Worm (Caenorhabditis elegans): ENCODE results near the gene C28A5.1.

Gene C28A5.1

DNA sequence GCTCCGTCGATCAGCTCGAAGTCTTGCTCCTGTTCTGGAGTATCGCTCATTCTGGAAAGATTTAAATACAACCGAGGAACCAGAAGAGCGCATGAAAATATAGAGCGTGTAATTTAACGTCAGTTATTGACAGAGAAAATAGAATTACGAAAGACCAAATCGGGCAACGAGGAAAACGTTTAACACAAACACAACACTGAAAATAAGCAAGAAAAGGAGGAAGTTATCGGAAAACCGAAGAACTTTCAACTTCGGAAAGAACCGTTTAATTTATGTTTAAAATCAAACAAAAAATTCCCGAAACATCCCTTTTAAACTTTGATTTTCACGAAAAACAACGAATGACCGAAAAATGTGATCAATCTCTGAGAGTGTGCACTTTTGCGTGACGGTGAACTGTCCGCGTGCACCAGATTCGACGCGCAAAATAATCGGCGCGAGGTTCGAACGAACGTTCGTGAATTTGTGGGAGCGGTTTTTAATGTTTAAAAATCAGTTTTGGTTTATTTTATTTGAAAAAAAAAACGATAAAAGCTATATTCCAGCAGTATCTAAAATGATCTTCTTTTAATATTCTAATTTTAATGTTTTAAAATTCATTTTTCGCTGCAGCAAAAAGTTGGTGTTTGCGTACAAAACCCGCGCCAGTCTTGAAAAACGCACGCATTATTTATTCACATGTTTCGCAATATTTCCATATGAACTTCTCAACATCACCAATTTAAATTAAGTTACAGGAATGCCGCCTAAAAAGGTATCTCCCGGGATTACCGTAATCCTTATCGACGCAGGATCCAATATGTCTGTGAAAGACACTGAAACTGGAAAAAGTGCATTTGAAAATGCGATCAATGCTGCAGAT, 14.8 kb downstream of the C28A5.1 start, which contains the start of the genes R07E5.7 and cku-80:
TSS of gene R07E5.7 (minus strand) at position 51 of the 862 bp plus-strand sequence.
TSS of gene cku-80 (plus strand) at position 732 of the 862 bp plus-strand sequence.
- TF ChIP-seq him-1 (tag; optimal IDR thresholded peaks at IDR 0.05) (no peak), W03F9.2 (tag; optimal IDR thresholded peaks at IDR 0.05) (peak; percentile 73)

DNA sequence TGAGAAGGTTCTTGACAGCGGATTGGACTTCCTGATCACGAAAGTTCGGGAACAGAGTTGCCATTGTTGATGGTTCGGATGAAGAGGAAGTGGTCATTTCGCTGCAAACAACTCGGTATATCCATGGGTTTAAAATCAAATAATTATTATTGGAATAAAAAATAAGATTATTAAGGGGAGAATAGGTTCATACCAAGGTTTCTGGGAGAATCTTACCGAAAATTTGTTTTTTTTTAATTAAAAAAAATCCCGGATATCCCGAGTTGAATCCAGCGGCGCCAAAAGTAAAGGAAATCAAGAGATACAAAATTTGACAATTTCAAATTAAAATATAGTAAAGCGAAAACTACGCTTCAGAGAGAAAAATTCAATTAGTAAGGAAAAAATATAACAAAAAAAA, 16.2 kb downstream of the C28A5.1 start, which contains the start of the genes R07E5.19 and pdcd-2:
TSS of gene R07E5.19 (minus strand) at position 101 of the 400 bp plus-strand sequence.
TSS of gene pdcd-2 (minus strand) at position 102 of the 400 bp plus-strand sequence.
- TF ChIP-seq dao-5 (tag; optimal IDR thresholded peaks at IDR 0.05) (no peak), W03F9.2 (tag; optimal IDR thresholded peaks at IDR 0.05) (no peak), him-1 (tag; optimal IDR thresholded peaks at IDR 0.05) (no peak)

DNA sequence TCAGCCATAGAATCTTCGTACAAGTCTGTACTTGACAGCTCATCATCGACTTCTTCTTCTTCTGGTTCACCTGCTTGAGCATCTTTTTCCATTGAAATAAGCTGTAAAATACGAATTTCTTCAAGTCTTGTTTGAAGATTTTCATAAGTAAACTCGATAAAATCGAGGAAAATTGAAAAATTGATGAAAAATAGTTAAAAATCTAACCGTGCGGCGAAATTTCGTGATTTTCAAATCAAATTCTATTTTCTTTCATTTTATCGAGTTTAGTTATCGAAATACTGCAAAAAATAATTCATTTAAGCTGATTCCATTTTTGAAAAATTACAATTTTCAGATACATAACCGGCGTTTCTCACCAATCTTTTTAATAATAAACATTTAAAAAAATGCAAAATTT, 19.0 kb downstream of the C28A5.1 start, which contains the start of gene R07E5.11:
TSS of gene R07E5.11 (minus strand) at position 101 of the 400 bp plus-strand sequence.
- TF ChIP-seq W03F9.2 (tag; optimal IDR thresholded peaks at IDR 0.05), result no peak
- TF ChIP-seq him-1 (tag; optimal IDR thresholded peaks at IDR 0.05), result no peak
- no peak for TF ChIP-seq dao-5 (tag; optimal IDR thresholded peaks at IDR 0.05)

DNA sequence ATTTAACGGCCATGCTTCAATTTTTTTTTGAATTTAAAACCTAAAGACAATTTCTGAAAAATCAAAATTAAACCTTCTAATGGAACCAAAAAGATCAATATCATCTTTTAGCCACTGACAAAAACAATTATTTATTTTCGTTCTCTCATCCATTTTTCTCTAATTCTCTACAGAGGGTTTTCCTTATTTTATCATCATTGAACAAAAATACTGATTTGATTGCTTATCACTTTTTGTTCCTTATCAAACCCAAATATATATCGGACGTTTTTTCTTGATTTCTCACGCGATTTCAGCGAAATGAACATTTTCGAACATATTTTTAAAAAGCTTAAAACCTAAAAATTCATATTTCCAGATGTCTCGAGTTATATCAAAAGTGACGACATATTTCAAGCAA, 21.0 kb downstream of the C28A5.1 start, which contains the start of gene mpc-1:
TSS of gene mpc-1 (plus strand) at position 359 of the 400 bp plus-strand sequence.
- TF ChIP-seq him-1 (tag; optimal IDR thresholded peaks at IDR 0.05) (no peak), W03F9.2 (tag; optimal IDR thresholded peaks at IDR 0.05) (no peak), dao-5 (tag; optimal IDR thresholded peaks at IDR 0.05) (no peak)

DNA sequence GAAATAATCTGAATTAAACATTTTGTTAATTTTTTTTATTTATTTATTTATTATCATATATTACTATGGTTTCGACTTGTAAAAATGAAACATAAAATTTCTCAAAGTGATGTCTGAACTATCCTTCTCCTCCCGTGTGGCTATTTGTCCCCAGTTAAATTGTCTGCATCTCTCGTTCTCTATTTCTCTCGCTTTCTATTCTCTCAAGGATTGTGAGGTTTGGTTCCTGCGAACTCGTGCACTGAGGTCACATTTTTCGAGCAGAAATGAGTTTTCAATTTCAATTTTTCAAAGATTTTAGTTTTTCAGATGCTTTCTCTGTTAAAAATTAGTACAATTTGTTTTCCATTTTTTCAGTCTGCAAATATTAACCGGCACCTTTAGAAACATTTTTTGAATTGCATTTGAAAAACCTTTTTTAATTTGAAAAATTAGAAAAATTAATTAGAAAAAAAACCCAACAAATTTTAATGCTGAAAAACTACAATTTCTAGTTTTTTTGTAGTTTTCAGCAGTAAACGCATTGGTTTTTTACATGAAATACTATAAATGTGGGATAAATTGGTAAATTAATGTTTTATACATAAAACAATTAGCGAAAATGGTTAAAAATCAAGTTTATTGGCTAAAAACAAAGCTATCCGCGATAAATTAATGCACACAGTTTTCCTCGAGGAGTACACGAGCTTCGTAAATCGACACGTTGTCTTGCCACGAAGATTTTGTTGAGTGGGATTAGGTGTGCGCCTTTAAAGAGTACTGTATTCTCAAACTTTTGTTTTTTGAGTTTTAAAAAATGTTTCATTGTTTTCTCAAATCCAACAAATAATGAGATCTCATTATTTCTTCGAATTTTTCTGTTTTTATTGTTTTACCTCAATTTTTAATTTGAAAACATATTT, 21.8 kb downstream of the C28A5.1 start:
- TF ChIP-seq W03F9.2 (tag; optimal IDR thresholded peaks at IDR 0.05) (no peak), dao-5 (tag; optimal IDR thresholded peaks at IDR 0.05) (no peak), him-1 (tag; optimal IDR thresholded peaks at IDR 0.05) (no peak)

DNA sequence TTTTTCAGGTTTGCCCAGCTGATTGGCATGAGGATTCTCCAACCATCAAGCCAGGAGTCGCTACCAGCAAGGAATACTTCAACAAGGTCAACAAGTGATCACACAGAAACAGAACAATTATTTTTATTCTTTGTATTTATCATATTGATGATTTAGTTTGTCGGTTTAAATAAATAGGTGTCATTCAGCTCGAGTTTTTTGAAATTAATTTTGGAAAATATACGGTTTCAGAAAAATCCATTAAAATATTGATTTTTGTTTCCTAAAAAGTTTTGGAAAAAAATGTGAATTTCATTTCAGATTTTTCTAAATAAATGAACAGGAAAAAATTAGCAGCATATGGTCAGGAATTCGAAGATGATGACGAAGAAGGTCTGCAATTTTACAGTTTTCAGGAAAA, 25.9 kb downstream of the C28A5.1 start, which contains the start of gene gpch-1:
TSS of gene gpch-1 (plus strand) at position 301 of the 400 bp plus-strand sequence.
- TF ChIP-seq W03F9.2 (tag; optimal IDR thresholded peaks at IDR 0.05) (no peak), him-1 (tag; optimal IDR thresholded peaks at IDR 0.05) (no peak), dao-5 (tag; optimal IDR thresholded peaks at IDR 0.05) (no peak)

DNA sequence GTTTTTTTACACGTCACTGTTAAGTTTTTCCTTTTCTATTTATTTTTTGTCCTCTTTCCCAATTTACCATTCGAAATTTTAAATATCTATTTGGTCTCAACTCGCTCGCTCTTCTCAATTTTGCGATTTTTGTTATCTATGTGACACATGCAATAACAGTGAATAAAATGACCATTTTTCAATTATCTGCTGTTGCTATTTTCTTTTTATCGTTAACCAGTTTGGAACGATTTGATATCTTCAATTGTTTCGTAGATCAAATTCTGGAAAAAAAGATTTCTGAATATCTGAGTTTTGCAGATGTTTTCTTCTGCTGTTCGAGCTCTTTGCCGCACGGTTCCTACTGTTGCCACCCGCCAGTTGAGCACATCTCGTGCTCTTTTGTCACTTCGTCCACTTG, 27.0 kb downstream of the C28A5.1 start, which contains the start of gene prdx-3:
TSS of gene prdx-3 (plus strand) at position 301 of the 400 bp plus-strand sequence.
- TF ChIP-seq W03F9.2 (tag; optimal IDR thresholded peaks at IDR 0.05) (no peak), him-1 (tag; optimal IDR thresholded peaks at IDR 0.05) (no peak), dao-5 (tag; optimal IDR thresholded peaks at IDR 0.05) (no peak)

DNA sequence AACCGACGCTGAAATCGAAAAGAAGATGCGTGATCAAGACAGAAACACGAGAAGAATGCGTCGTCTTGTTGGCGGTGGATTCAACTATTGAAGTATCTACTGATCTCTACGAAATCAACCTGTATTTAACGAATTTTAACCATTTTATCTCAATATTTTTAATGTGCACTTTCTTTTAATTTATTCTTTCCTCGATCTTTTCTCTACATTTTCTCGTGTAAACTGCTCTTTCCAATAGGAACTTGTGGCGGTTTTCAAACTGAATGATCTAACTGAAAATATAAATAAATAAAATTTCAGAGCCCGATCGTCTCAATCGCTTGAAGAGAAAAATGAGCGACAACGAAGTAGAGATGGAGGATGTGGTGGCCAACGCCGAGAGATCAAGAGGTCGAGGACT, 28.2 kb downstream of the C28A5.1 start, which contains the start of gene rnp-4:
TSS of gene rnp-4 (plus strand) at position 301 of the 400 bp plus-strand sequence.
- TF ChIP-seq him-1 (tag; optimal IDR thresholded peaks at IDR 0.05) (no peak), W03F9.2 (tag; optimal IDR thresholded peaks at IDR 0.05) (no peak), dao-5 (tag; optimal IDR thresholded peaks at IDR 0.05) (no peak)

DNA sequence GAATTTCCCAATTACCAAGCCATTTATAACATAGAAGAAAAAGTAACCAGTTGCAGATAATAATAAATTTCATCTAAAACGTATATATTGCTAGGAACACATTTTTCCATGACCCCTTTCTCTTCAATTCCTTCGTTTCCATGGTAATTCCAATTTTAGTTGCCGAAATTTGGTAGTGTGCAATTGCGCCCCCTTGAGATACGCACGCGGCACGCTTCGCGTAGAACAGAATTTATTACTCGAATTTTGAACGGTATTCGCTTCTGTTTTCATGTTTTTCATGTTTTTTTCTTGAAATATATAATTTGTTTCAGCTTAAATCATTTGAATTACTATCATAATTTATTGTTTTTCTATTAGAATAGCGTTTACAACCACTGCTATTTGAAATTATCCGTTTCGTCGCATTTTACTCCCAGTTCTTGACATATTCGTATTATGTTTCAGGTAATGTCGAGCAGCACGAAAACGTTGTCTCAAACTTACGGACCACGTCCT, 29.8 kb downstream of the C28A5.1 start, which contains the start of the genes R07E5.17 and snfc-5:
TSS of gene R07E5.17 (minus strand) at position 98 of the 498 bp plus-strand sequence.
TSS of gene snfc-5 (plus strand) at position 448 of the 498 bp plus-strand sequence.
- TF ChIP-seq W03F9.2 (tag; optimal IDR thresholded peaks at IDR 0.05), result no peak
- no peak for TF ChIP-seq him-1 (tag; optimal IDR thresholded peaks at IDR 0.05)
- no peak for TF ChIP-seq dao-5 (tag; optimal IDR thresholded peaks at IDR 0.05)

DNA sequence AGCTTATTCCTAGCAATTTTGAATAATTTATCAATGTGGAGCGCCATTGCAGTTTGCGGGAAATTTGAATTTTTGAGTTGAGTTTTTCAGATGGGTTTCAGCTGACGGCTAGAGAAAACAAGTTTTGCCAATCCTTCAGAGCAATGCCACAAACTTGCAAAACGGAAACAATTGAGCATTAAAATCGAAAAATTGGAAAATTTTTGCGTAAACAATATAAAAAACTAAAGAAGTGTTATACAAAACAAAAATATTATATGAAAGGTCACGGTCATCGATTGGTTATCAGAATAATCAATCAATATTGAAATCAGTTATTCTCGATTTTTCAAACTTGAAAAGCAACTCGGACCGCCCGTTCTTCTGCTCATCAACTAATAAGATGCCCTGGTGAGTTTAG, 33.0 kb downstream of the C28A5.1 start, which contains the start of gene R07E5.15:
TSS of gene R07E5.15 (plus strand) at position 301 of the 400 bp plus-strand sequence.
- no peak for TF ChIP-seq dao-5 (tag; optimal IDR thresholded peaks at IDR 0.05)
- TF ChIP-seq W03F9.2 (tag; optimal IDR thresholded peaks at IDR 0.05), result no peak
- TF ChIP-seq him-1 (tag; optimal IDR thresholded peaks at IDR 0.05), result no peak

DNA sequence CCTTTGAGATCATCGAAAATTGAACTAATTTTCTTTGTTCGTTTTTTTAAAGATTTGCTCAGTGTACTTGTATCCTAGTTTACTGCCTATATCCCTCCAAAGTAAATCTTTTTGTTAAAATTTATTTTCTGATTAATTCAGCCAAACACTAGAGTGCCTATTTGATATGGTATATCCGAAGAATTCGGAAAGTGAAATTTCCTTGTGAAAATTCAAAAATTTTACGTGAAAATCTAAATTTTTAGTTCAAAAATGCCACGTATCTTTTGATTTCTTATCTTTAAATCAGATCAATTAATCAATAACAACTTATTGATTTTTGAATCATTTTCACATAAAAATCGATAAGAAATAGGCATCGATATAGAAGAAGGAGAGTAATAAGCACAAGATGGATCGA, 35.7 kb downstream of the C28A5.1 start, which contains the start of gene R07E5.6:
TSS of gene R07E5.6 (plus strand) at position 301 of the 400 bp plus-strand sequence.
- no peak for TF ChIP-seq W03F9.2 (tag; optimal IDR thresholded peaks at IDR 0.05)

DNA sequence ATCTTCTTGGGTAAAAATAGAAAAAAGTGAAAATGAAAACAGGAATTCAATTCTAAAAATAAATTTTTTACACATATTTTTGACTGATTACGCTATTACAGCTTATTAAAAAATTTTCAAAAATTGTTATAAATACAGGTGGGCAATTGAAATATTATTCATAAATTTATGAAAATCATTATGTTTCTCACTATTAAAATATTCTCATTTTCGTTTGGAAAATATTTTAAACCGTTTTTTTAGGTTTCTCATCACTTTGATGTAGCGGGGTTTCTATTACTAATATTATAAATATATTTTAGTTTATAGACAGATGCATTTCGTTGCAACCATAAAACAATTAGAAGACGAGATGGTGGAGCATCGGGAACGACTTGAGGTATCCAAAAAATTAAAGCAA, 37.0 kb downstream of the C28A5.1 start, which contains the start of gene R07E5.5:
TSS of gene R07E5.5 (plus strand) at position 301 of the 400 bp plus-strand sequence.
- no peak for TF ChIP-seq dao-5 (tag; optimal IDR thresholded peaks at IDR 0.05)
- no peak for TF ChIP-seq him-1 (tag; optimal IDR thresholded peaks at IDR 0.05)
- TF ChIP-seq W03F9.2 (tag; optimal IDR thresholded peaks at IDR 0.05), result no peak

Data from whole organism, L4/young adult.